Worm (Caenorhabditis elegans) whole organism, L3 larva: ENCODE results near the gene F58D12.1.

Source experiments
- R02D3.7 ChIP-seq: fragments of 150-350 bp; optimal IDR thresholded peaks from 2 replicates; lab custom pipeline; 2014; ENCODE audit warnings: missing biosample characterization, missing genetic modification characterization
- aly-2 ChIP-seq: fragments of 150-350 bp; optimal IDR thresholded peaks from 2 replicates; lab custom pipeline; 2014; ENCODE audit warnings: missing biosample characterization, missing genetic modification characterization
- ceh-16 ChIP-seq: sonication (generic microtip); optimal IDR thresholded peaks from 2 replicates; lab custom pipeline; 2017; ENCODE audit warnings: missing biosample characterization, missing genetic modification characterization
- ceh-28 ChIP-seq: fragments of 150-350 bp; optimal IDR thresholded peaks from 2 replicates; lab custom pipeline; 2014; ENCODE audit warnings: missing biosample characterization, missing genetic modification reagents, missing genetic modification characterization
- ceh-9 ChIP-seq: sonication (generic microtip); optimal IDR thresholded peaks from 2 replicates; lab custom pipeline; 2018; ENCODE audit warnings: missing biosample characterization, missing genetic modification characterization
- daf-12 ChIP-seq: fragments of 150-350 bp; optimal IDR thresholded peaks from 2 replicates; lab custom pipeline; 2014; ENCODE audit warnings: missing biosample characterization, missing genetic modification reagents, missing genetic modification characterization
- egl-27 ChIP-seq: sonication (generic microtip); optimal IDR thresholded peaks from 4 replicates; lab custom pipeline; 2017; ENCODE audit warnings: missing biosample characterization, missing genetic modification reagents, missing genetic modification characterization
- egl-5 ChIP-seq: fragments of 150-350 bp; optimal IDR thresholded peaks from 2 replicates; lab custom pipeline; 2017; ENCODE audit warnings: missing biosample characterization, missing genetic modification reagents, missing genetic modification characterization, inconsistent platforms
- elt-1 ChIP-seq: fragments of 150-350 bp; optimal IDR thresholded peaks from 2 replicates; lab custom pipeline; 2014; ENCODE audit warnings: missing biosample characterization, missing genetic modification characterization
- elt-2 ChIP-seq: sonication (generic microtip); optimal IDR thresholded peaks from 2 replicates; lab custom pipeline; 2016; ENCODE audit warnings: missing genetic modification reagents, mild to moderate bottlenecking, missing genetic modification characterization, missing compliant biosample characterization
- elt-3 ChIP-seq, 3 experiments: fragments of 150-350 bp in 1 of 3; sonication (generic microtip) in 2 of 3; optimal IDR thresholded peaks; 2 replicates in 2 of 3; 4 replicates in 1 of 3; lab custom pipeline; 2014 to 2017; ENCODE audit warnings: missing biosample characterization in 3 of 3, missing genetic modification characterization in 3 of 3
- eor-1 ChIP-seq, 2 experiments: fragments of 150-350 bp; optimal IDR thresholded peaks; 2 replicates each; lab custom pipeline; 2014 to 2018; ENCODE audit warnings: missing biosample characterization in 2 of 2, missing genetic modification characterization in 2 of 2
- fkh-10 ChIP-seq: sonication (generic microtip); optimal IDR thresholded peaks from 2 replicates; lab custom pipeline; 2017; ENCODE audit warnings: missing biosample characterization, missing genetic modification reagents, missing genetic modification characterization
- fkh-2 ChIP-seq: fragments of 150-350 bp; optimal IDR thresholded peaks from 2 replicates; lab custom pipeline; 2014; ENCODE audit warnings: missing biosample characterization, missing genetic modification reagents, missing genetic modification characterization
- fos-1 ChIP-seq: fragments of 150-350 bp; optimal IDR thresholded peaks from 2 replicates; lab custom pipeline; 2014; ENCODE audit warnings: missing biosample characterization, missing genetic modification characterization
- hmg-11 ChIP-seq: sonication (generic microtip); optimal IDR thresholded peaks from 2 replicates; lab custom pipeline; 2016; ENCODE audit warnings: missing genetic modification characterization, missing compliant biosample characterization
- jun-1 ChIP-seq: fragments of 150-350 bp; optimal IDR thresholded peaks from 2 replicates; lab custom pipeline; 2014; ENCODE audit warnings: missing biosample characterization, missing genetic modification reagents, missing genetic modification characterization
- lsy-12 ChIP-seq: sonication (generic microtip); optimal IDR thresholded peaks from 2 replicates; lab custom pipeline; 2016; ENCODE audit warnings: mild to moderate bottlenecking, missing genetic modification characterization, missing compliant biosample characterization
- mdl-1 ChIP-seq: fragments of 150-350 bp; optimal IDR thresholded peaks from 2 replicates; lab custom pipeline; 2014; ENCODE audit warnings: missing biosample characterization, missing genetic modification characterization
- mml-1 ChIP-seq: fragments of 150-350 bp; sonication (generic microtip); optimal IDR thresholded peaks from 3 replicates; lab custom pipeline; 2014; ENCODE audit warnings: missing biosample characterization, missing genetic modification characterization
- nhr-11 ChIP-seq: fragments of 150-350 bp; optimal IDR thresholded peaks from 2 replicates; lab custom pipeline; 2014; ENCODE audit warnings: missing biosample characterization, missing genetic modification characterization
- nhr-12 ChIP-seq: fragments of 150-350 bp; optimal IDR thresholded peaks from 2 replicates; lab custom pipeline; 2014; ENCODE audit warnings: missing biosample characterization, missing genetic modification characterization
- nhr-23 ChIP-seq: fragments of 150-350 bp; optimal IDR thresholded peaks from 2 replicates; lab custom pipeline; 2014; ENCODE audit warnings: missing biosample characterization, missing genetic modification reagents, missing genetic modification characterization
- nhr-25 ChIP-seq: sonication (generic microtip); optimal IDR thresholded peaks from 2 replicates; lab custom pipeline; 2017; ENCODE audit warnings: missing biosample characterization, missing genetic modification characterization
- nhr-28 ChIP-seq: fragments of 150-350 bp; optimal IDR thresholded peaks from 2 replicates; lab custom pipeline; 2014; ENCODE audit warnings: missing biosample characterization, missing genetic modification characterization
- nhr-76 ChIP-seq: fragments of 150-350 bp; sonication (generic microtip); optimal IDR thresholded peaks from 5 replicates; lab custom pipeline; 2014; ENCODE audit warnings: missing biosample characterization, missing genetic modification characterization
- pha-4 ChIP-seq: fragments of 150-350 bp; optimal IDR thresholded peaks from 2 replicates; lab custom pipeline; 2014; ENCODE audit warnings: missing biosample characterization, missing genetic modification reagents, missing genetic modification characterization
- pqm-1 ChIP-seq: fragments of 150-350 bp; optimal IDR thresholded peaks from 2 replicates; lab custom pipeline; 2017; ENCODE audit warnings: missing biosample characterization, missing genetic modification characterization, inconsistent platforms
- sea-2 ChIP-seq: fragments of 150-350 bp; sonication (generic microtip); optimal IDR thresholded peaks from 4 replicates; lab custom pipeline; 2014; ENCODE audit warnings: missing biosample characterization, missing genetic modification reagents, missing genetic modification characterization
- skn-1 ChIP-seq: fragments of 150-350 bp; optimal IDR thresholded peaks from 2 replicates; lab custom pipeline; 2014; ENCODE audit warnings: missing biosample characterization, missing genetic modification characterization
- unc-62 ChIP-seq: fragments of 150-350 bp; sonication (generic microtip); optimal IDR thresholded peaks from 4 replicates; lab custom pipeline; 2014; ENCODE audit warnings: missing biosample characterization, missing genetic modification reagents, missing genetic modification characterization
- zag-1 ChIP-seq: fragments of 150-350 bp; optimal IDR thresholded peaks from 2 replicates; lab custom pipeline; 2014; ENCODE audit warnings: missing biosample characterization, missing genetic modification characterization
- ztf-11 ChIP-seq: fragments of 150-350 bp; optimal IDR thresholded peaks from 2 replicates; lab custom pipeline; 2014; ENCODE audit warnings: missing biosample characterization, missing genetic modification characterization
- ztf-4 ChIP-seq: fragments of 150-350 bp; optimal IDR thresholded peaks from 2 replicates; lab custom pipeline; 2014; ENCODE audit warnings: missing biosample characterization, missing genetic modification characterization

Gene F58D12.1

ce11 chrV:14074160-14074559 lies 24.8 kb downstream of the F58D12.1 start, which contains the start of gene D1086.11:
D1086.11 (plus strand) TSS chrV:14074460.
- TF ChIP-seq elt-2 (tag; lab: Kevin White, UChicago) (no peak), fos-1 (tag; lab: Kevin White, UChicago) (no peak)

DNA sequence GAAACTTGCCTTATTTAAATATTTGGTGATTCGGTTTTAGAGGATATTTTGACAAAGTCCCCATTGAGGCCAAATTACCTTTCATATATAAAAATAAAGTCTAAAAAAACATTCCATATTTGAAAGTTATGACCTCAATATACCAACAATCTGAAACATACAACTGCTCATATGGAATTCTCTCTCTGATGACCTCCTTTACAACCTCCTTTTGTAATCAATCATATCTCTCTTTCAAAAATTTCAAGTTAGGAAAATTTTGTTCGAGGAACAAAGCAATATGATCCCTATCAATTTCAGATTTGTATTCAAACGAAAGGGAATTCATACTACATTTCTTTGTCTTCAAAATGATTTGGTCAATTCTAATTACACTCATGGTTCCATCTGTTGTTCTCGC lies 30.1 kb downstream of the F58D12.1 start, which contains the start of gene D1086.6:
Gene D1086.6, plus strand, starts transcription at position 301 of the 400 bp plus-strand sequence.
- TF ChIP-seq elt-3 (tag; optimal IDR thresholded peaks at IDR 0.05; lab: Kevin White, UChicago) (no peak), skn-1 (no peak), egl-5 (tag; lab: Kevin White, UChicago) (no peak), aly-2 (tag; lab: Kevin White, UChicago) (no peak), ztf-4 (tag; lab: Kevin White, UChicago) (no peak), nhr-25 (tag; lab: Kevin White, UChicago) (no peak), pqm-1 (tag; lab: Kevin White, UChicago) (no peak), fkh-2 (tag; lab: Kevin White, UChicago) (no peak), sea-2 (GFP tag; lab: Kevin White, UChicago) (no peak), nhr-11 (tag; lab: Kevin White, UChicago) (no peak), elt-1 (no peak), R02D3.7 (no peak)

ce11 chrV:14082453-14082852 lies 33.1 kb downstream of the F58D12.1 start, which contains the start of gene D1086.10:
D1086.10 (plus strand) TSS chrV:14082753.
- TF ChIP-seq unc-62 (GFP tag; lab: Kevin White, UChicago) (no peak), jun-1 (no peak), pha-4 (no peak), zag-1 (tag; lab: Kevin White, UChicago) (no peak)

- TF ChIP-seq nhr-11 (tag; lab: Kevin White, UChicago) (no peak), nhr-23 (no peak), fkh-10 (no peak), mdl-1 (no peak), ceh-16 (no peak), elt-1 (no peak), ceh-9 (tag; lab: Kevin White, UChicago) (no peak), aly-2 (tag; lab: Kevin White, UChicago) (no peak), skn-1 (no peak), nhr-12 (tag; lab: Kevin White, UChicago) (no peak), zag-1 (tag; lab: Kevin White, UChicago) (no peak), nhr-28 (tag; lab: Kevin White, UChicago) (no peak), pha-4 (no peak), mml-1 (tag; lab: Kevin White, UChicago) (no peak), lsy-12 (no peak)
Observed at ce11 chrV:14083970-14084369, 34.6 kb downstream of the F58D12.1 start, which contains the start of gene D1086.7. D1086.7 (plus strand) TSS chrV:14084270.

DNA sequence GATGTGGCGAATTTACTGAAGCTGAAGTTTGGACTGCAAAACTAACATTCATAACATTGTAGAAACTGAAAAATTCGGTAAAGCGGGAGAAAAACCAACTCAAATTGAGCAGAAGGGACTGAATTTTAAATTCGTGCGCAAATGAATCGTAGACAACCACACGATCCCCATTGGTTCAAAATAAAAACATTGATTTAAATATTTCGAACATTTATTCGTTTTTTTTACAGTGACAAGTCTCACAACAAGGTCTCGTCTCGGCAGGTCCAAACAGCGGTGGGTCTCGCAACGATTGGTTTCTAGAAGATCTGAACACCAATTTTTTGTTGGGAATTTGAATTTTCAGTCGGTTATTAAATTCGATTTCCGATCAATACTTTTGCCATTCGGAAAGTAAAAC lies 36.2 kb downstream of the F58D12.1 start, which contains the start of gene D1086.18:
Gene D1086.18, plus strand, starts transcription at position 301 of the 400 bp plus-strand sequence.
- TF ChIP-seq nhr-12 (tag; lab: Kevin White, UChicago): no peak
- no peak for TF ChIP-seq jun-1
- no peak for TF ChIP-seq fos-1 (tag; lab: Kevin White, UChicago)
- TF ChIP-seq fkh-10: no peak
- no peak for TF ChIP-seq egl-5 (tag; lab: Kevin White, UChicago)
- TF ChIP-seq ztf-11 (tag; lab: Kevin White, UChicago): no peak
- TF ChIP-seq ceh-28 (tag; lab: Kevin White, UChicago): no peak
- TF ChIP-seq ceh-9 (tag; lab: Kevin White, UChicago): no peak
- TF ChIP-seq skn-1: no peak
- TF ChIP-seq mdl-1: no peak
- TF ChIP-seq nhr-25 (tag; lab: Kevin White, UChicago): no peak
- no peak for TF ChIP-seq nhr-23

DNA sequence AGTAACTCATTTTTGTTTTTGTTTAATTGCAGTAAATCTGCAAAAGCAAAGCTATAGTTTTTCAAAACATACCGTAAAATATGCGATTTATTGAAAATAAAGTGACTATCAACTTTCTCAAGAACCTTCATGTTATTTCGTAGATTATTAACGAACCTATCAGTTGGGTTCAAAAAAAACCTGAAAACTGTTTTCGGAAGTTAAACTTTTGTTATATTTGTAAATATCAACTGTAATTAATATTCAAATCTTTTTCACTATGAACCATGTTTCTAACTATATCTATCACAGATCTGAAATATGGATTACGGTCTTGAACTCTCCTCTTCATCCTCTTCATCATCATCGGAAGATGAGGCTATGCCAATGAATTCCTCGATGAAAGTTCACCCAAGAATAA lies 38.7 kb downstream of the F58D12.1 start, which contains the start of gene D1086.19:
Gene D1086.19, plus strand, starts transcription at position 301 of the 400 bp plus-strand sequence.
- TF ChIP-seq aly-2 (tag; lab: Kevin White, UChicago) (no peak), daf-12 (tag; lab: Kevin White, UChicago) (no peak), nhr-23 (no peak), nhr-76 (tag; lab: Kevin White, UChicago) (no peak), jun-1 (no peak), fos-1 (tag; lab: Kevin White, UChicago) (no peak), egl-27 (tag; lab: Kevin White, UChicago) (no peak), elt-1 (no peak), nhr-28 (tag; lab: Kevin White, UChicago) (no peak), eor-1 (tag; optimal IDR thresholded peaks at IDR 0.05; lab: Kevin White, UChicago) (no peak), skn-1 (no peak), fkh-10 (no peak), elt-2 (tag; lab: Kevin White, UChicago) (no peak), hmg-11 (tag; lab: Kevin White, UChicago) (no peak), lsy-12 (no peak)
